Fruit fly (Drosophila melanogaster): ENCODE measurements around the gene CG42688.
A peak's percentile ranks its signal among the peaks of the same experiment; 100 is the strongest.

Gene CG42688

dm6 chr2L:19164933-19165813, 17.4 kb downstream of the CG42688 start (continued):
- TF ChIP-seq CG7556 (GFP tag; optimal IDR thresholded peaks at IDR 0.05) (peak; percentile 96), CG15696 (tag; optimal IDR thresholded peaks at IDR 0.05) (peak; percentile 91), CG16863 (GFP tag; optimal IDR thresholded peaks at IDR 0.05) (peak; percentile 94), Optix (GFP tag; IDR thresholded peaks at IDR 0.05) (peak; percentile 87), disco-r (GFP tag; optimal IDR thresholded peaks at IDR 0.05) (peak; percentile 93), zen (tag; optimal IDR thresholded peaks at IDR 0.05) (peak; percentile 97), CG12299 (tag; optimal IDR thresholded peaks at IDR 0.05) (peak; percentile 96), grn (GFP tag; optimal IDR thresholded peaks at IDR 0.05) (peak; percentile 80), CG6272 (GFP tag; IDR thresholded peaks at IDR 0.05) (peak; percentile 96), gro (GFP tag; optimal IDR thresholded peaks at IDR 0.05) (peak; percentile 92), CG16813 (GFP tag; IDR thresholded peaks at IDR 0.05; ENCODE audit: partially characterized antibody) (no peak), CG15601 (tag; optimal IDR thresholded peaks at IDR 0.05) (peak; percentile 97), Meics (GFP tag; optimal IDR thresholded peaks at IDR 0.05) (peak; percentile 98), CG5180 (GFP tag; optimal IDR thresholded peaks at IDR 0.05) (peak; percentile 89)

- TF ChIP-seq Oli (tag; optimal IDR thresholded peaks at IDR 0.05) (no peak), NC2α (GFP tag; optimal IDR thresholded peaks at IDR 0.05) (no peak), Spps (tag; optimal IDR thresholded peaks at IDR 0.05) (peak; percentile 29), Trl (optimal IDR thresholded peaks at IDR 0.05) (no peak), Trl (GFP tag; optimal IDR thresholded peaks at IDR 0.05) (no peak), Lpt (GFP tag; optimal IDR thresholded peaks at IDR 0.05) (no peak), peb (GFP tag; IDR thresholded peaks at IDR 0.05) (no peak), Asciz (GFP tag; optimal IDR thresholded peaks at IDR 0.05) (no peak), Meics (GFP tag; optimal IDR thresholded peaks at IDR 0.05) (no peak), tgo (GFP tag; IDR thresholded peaks at IDR 0.05) (no peak), CG2199 (GFP tag; IDR thresholded peaks at IDR 0.05) (no peak), D (optimal IDR thresholded peaks at IDR 0.05) (no peak), D (GFP tag; optimal IDR thresholded peaks at IDR 0.05) (no peak), CG13296 (GFP tag; optimal IDR thresholded peaks at IDR 0.05) (no peak), gem (tag; optimal IDR thresholded peaks at IDR 0.05) (no peak), Deaf1 (tag; optimal IDR thresholded peaks at IDR 0.05) (no peak), Atf3 (GFP tag; optimal IDR thresholded peaks at IDR 0.05) (no peak), gsb (GFP tag; IDR thresholded peaks at IDR 0.05) (no peak), Blimp-1 (GFP tag; optimal IDR thresholded peaks at IDR 0.05) (peak; percentile 25), BtbVII (GFP tag; optimal IDR thresholded peaks at IDR 0.05) (no peak), mam (GFP tag; optimal IDR thresholded peaks at IDR 0.05) (no peak), CG10366 (GFP tag; IDR thresholded peaks at IDR 0.05) (no peak), mirr (GFP tag; optimal IDR thresholded peaks at IDR 0.05) (peak; percentile 84), sens-2 (GFP tag; IDR thresholded peaks at IDR 0.05) (no peak), lab (GFP tag; optimal IDR thresholded peaks at IDR 0.05) (peak; percentile 46), CG2712 (tag; optimal IDR thresholded peaks at IDR 0.05) (peak; percentile 4), CG11695 (GFP tag; IDR thresholded peaks at IDR 0.05) (0 out of 3 replicates have a peak, but pooled peaks have one; percentile 40), yki (optimal IDR thresholded peaks at IDR 0.05) (no peak), Opbp (GFP tag; IDR thresholded peaks at IDR 0.05; ENCODE audit: partially characterized antibody) (no peak), Kr (GFP tag; optimal IDR thresholded peaks at IDR 0.05) (no peak), grn (GFP tag; optimal IDR thresholded peaks at IDR 0.05) (peak; percentile 90), exex (tag; optimal IDR thresholded peaks at IDR 0.05) (peak; percentile 84), CG3847 (GFP tag; IDR thresholded peaks at IDR 0.05) (no peak), CG17361 (GFP tag; IDR thresholded peaks at IDR 0.05) (no peak), CG16863 (GFP tag; optimal IDR thresholded peaks at IDR 0.05) (no peak), ase (GFP tag; IDR thresholded peaks at IDR 0.05) (no peak), CG10543 (GFP tag; optimal IDR thresholded peaks at IDR 0.05) (no peak), CG9727 (GFP tag; optimal IDR thresholded peaks at IDR 0.05) (no peak)
These were observed 18.6 kb downstream of the CG42688 start for dm6 chr2L:19163975-19164371.

Measured in whole organism, embryonic.